Worm (Caenorhabditis elegans): ENCODE measurements around the gene C01B10.6.
"Not testable (repeated sequence)": the region's sequence is repeated elsewhere in the genome, so short reads cannot be mapped to it uniquely, and the experiment has no call there.

Gene C01B10.6

ce11 chrIV:6639880-6640279 is at the start of gene C01B10.6:
Gene C01B10.6, plus strand, starts transcription at chrIV:6640180.
- TF ChIP-seq madf-10 (tag; optimal IDR thresholded peaks at IDR 0.05) (no peak), ekl-4 (GFP tag; IDR thresholded peaks at IDR 0.05) (no peak), egrh-3 (GFP tag; IDR thresholded peaks at IDR 0.05) (no peak), egl-44 (GFP tag; IDR thresholded peaks at IDR 0.05) (no peak), nhr-179 (tag; optimal IDR thresholded peaks at IDR 0.05) (no peak)

ce11 chrIV:6591010-6591746 is 48.8 kb upstream of the C01B10.6 start, which contains the start of the genes nspb-1 and nspb-2:
Gene nspb-1, minus strand, starts transcription at chrIV:6591110.
Gene nspb-2, plus strand, starts transcription at chrIV:6591696.
- not testable (repeated sequence) for TF ChIP-seq snpc-1.1 (tag; optimal IDR thresholded peaks at IDR 0.05; ENCODE audit: insufficient read depth); lin-54 (GFP tag; optimal IDR thresholded peaks at IDR 0.05); F10E7.11 (tag; optimal IDR thresholded peaks at IDR 0.05)

- TF ChIP-seq Y79H2A.3 (GFP tag; conservative IDR thresholded peaks at IDR 0.05); attf-6 (GFP tag; IDR thresholded peaks at IDR 0.05); him-1 (tag; optimal IDR thresholded peaks at IDR 0.05): not testable (repeated sequence)
Measured at ce11 chrIV:6594871-6595270, 45.1 kb upstream of the C01B10.6 start, which contains the start of gene nspb-3. Gene nspb-3, minus strand, starts transcription at chrIV:6594971.

ce11 chrIV:6595912-6596311 is 44.1 kb upstream of the C01B10.6 start, which contains the start of gene F38A5.22:
Gene F38A5.22, minus strand, starts transcription at chrIV:6595940.
- TF ChIP-seq lin-26 (GFP tag; IDR thresholded peaks at IDR 0.05), result no peak
- no peak for TF ChIP-seq ztf-3 (GFP tag; optimal IDR thresholded peaks at IDR 0.05)
- TF ChIP-seq lsl-1 (GFP tag; optimal IDR thresholded peaks at IDR 0.05), result no peak
- TF ChIP-seq attf-3 (GFP tag; conservative IDR thresholded peaks at IDR 0.05), result no peak
- TF ChIP-seq let-607 (tag; optimal IDR thresholded peaks at IDR 0.05), result no peak
- TF ChIP-seq ztf-18 (tag; optimal IDR thresholded peaks at IDR 0.05), result no peak
- TF ChIP-seq lag-1 (GFP tag; IDR thresholded peaks at IDR 0.05), result no peak
- no peak for TF ChIP-seq zim-3 (tag; optimal IDR thresholded peaks at IDR 0.05)
- TF ChIP-seq dpff-1 (tag; optimal IDR thresholded peaks at IDR 0.05), result no peak
- TF ChIP-seq sdz-38 (tag; optimal IDR thresholded peaks at IDR 0.05), result no peak
- no peak for TF ChIP-seq egrh-3 (GFP tag; IDR thresholded peaks at IDR 0.05)
- TF ChIP-seq unc-62 (GFP tag; optimal IDR thresholded peaks at IDR 0.05), result no peak
- no peak for TF ChIP-seq mes-4 (tag; optimal IDR thresholded peaks at IDR 0.05)
- TF ChIP-seq lir-1 (GFP tag; conservative IDR thresholded peaks at IDR 0.05), result no peak
- TF ChIP-seq sea-2 (GFP tag; IDR thresholded peaks at IDR 0.05), result no peak

- TF ChIP-seq die-1 (tag; optimal IDR thresholded peaks at IDR 0.05) (no peak), let-526 (GFP tag; IDR thresholded peaks at IDR 0.05) (no peak), F23B12.7 (tag; optimal IDR thresholded peaks at IDR 0.05; ENCODE audit: insufficient read depth) (no peak), lsl-1 (GFP tag; optimal IDR thresholded peaks at IDR 0.05) (no peak), lin-35 (GFP tag; optimal IDR thresholded peaks at IDR 0.05) (no peak), chd-7 (tag; optimal IDR thresholded peaks at IDR 0.05) (no peak), cebp-1 (GFP tag; IDR thresholded peaks at IDR 0.05) (no peak), cebp-1 (tag; optimal IDR thresholded peaks at IDR 0.05) (no peak), nhr-90 (tag; optimal IDR thresholded peaks at IDR 0.05) (no peak), hlh-12 (tag; optimal IDR thresholded peaks at IDR 0.05) (no peak), C17E4.6 (GFP tag; IDR thresholded peaks at IDR 0.05) (no peak), egrh-3 (GFP tag; IDR thresholded peaks at IDR 0.05) (no peak)
Measured at ce11 chrIV:6597298-6597697, 42.7 kb upstream of the C01B10.6 start, which contains the start of gene F38A5.6. Gene F38A5.6, minus strand, starts transcription at chrIV:6597398.

Measured in whole organism, young adult.